Fruit fly (Drosophila melanogaster): ENCODE measurements around the gene psd.

Gene psd

dm6 chr2L:5982334-5982987 lies 17.7 kb upstream of the psd start (continued):
- TF ChIP-seq E2f1 (GFP tag; IDR thresholded peaks at IDR 0.05) (no peak), dm (GFP tag; optimal IDR thresholded peaks at IDR 0.05) (no peak), CG2202 (tag; optimal IDR thresholded peaks at IDR 0.05) (no peak), NK7.1 (GFP tag; optimal IDR thresholded peaks at IDR 0.05) (peak; percentile 33), maf-S (GFP tag; optimal IDR thresholded peaks at IDR 0.05) (no peak), lab (GFP tag; optimal IDR thresholded peaks at IDR 0.05) (peak; percentile 39), CG9609 (GFP tag; optimal IDR thresholded peaks at IDR 0.05) (peak; percentile 13), Neu2 (GFP tag; optimal IDR thresholded peaks at IDR 0.05; ENCODE audit: borderline replicate concordance) (no peak), CG1024 (GFP tag; IDR thresholded peaks at IDR 0.05) (no peak), Poxn (GFP tag; IDR thresholded peaks at IDR 0.05) (no peak), CG6254 (GFP tag; optimal IDR thresholded peaks at IDR 0.05) (no peak), Ptx1 (GFP tag; IDR thresholded peaks at IDR 0.05) (no peak), CG31224 (GFP tag; IDR thresholded peaks at IDR 0.05) (no peak), CG9215 (GFP tag; IDR thresholded peaks at IDR 0.05) (no peak), CG11398 (GFP tag; optimal IDR thresholded peaks at IDR 0.05) (no peak), insv (GFP tag; optimal IDR thresholded peaks at IDR 0.05) (peak in 1 of 2 experiments; percentile 62), ssp (GFP tag; IDR thresholded peaks at IDR 0.05) (no peak), z (GFP tag; IDR thresholded peaks at IDR 0.05) (no peak), Sry-β (GFP tag; optimal IDR thresholded peaks at IDR 0.05) (no peak), CG15601 (tag; optimal IDR thresholded peaks at IDR 0.05) (peak; percentile 78), CG4617 (GFP tag; optimal IDR thresholded peaks at IDR 0.05; ENCODE audit: borderline replicate concordance) (no peak), repo (GFP tag; optimal IDR thresholded peaks at IDR 0.05) (no peak), zfh2 (GFP tag; optimal IDR thresholded peaks at IDR 0.05) (peak; percentile 24), HHEX (GFP tag; optimal IDR thresholded peaks at IDR 0.05) (no peak), jumu (GFP tag; optimal IDR thresholded peaks at IDR 0.05) (peak; percentile 45), CG12391 (tag; optimal IDR thresholded peaks at IDR 0.05) (peak; percentile 27), grau (tag; optimal IDR thresholded peaks at IDR 0.05) (peak; percentile 42), tll (GFP tag; optimal IDR thresholded peaks at IDR 0.05) (peak in 1 of 2 experiments; percentile 16), CG11247 (GFP tag; IDR thresholded peaks at IDR 0.05) (no peak), Mes4 (GFP tag; optimal IDR thresholded peaks at IDR 0.05) (peak; percentile 23), CG17568 (GFP tag; optimal IDR thresholded peaks at IDR 0.05) (no peak), kni (GFP tag; optimal IDR thresholded peaks at IDR 0.05) (peak; percentile 26), Awh (GFP tag; IDR thresholded peaks at IDR 0.05) (no peak), chm (GFP tag; IDR thresholded peaks at IDR 0.05) (no peak), CG12769 (tag; optimal IDR thresholded peaks at IDR 0.05) (peak; percentile 61), Nf-YC (tag; optimal IDR thresholded peaks at IDR 0.05) (peak; percentile 89), D19B (GFP tag; optimal IDR thresholded peaks at IDR 0.05) (no peak), Dbx (GFP tag; IDR thresholded peaks at IDR 0.05) (no peak), lbe (GFP tag; optimal IDR thresholded peaks at IDR 0.05) (peak; percentile 38), CG43689 (GFP tag; IDR thresholded peaks at IDR 0.05) (no peak), CG6683 (GFP tag; optimal IDR thresholded peaks at IDR 0.05) (no peak), gfzf (GFP tag; optimal IDR thresholded peaks at IDR 0.05) (no peak), Hey (tag; optimal IDR thresholded peaks at IDR 0.05) (peak; percentile 15), Fer3 (tag; optimal IDR thresholded peaks at IDR 0.05) (peak; percentile 12), CG7271 (tag; optimal IDR thresholded peaks at IDR 0.05) (no peak), CG6689 (GFP tag; IDR thresholded peaks at IDR 0.05) (no peak), tgo (GFP tag; IDR thresholded peaks at IDR 0.05) (no peak), Six4 (GFP tag; optimal IDR thresholded peaks at IDR 0.05) (peak; percentile 8)

Data from whole organism, embryonic.